Fruit fly (Drosophila melanogaster): ENCODE results near the gene CG10154.
A peak's percentile ranks its signal among the peaks of the same experiment; 100 is the strongest.

The CG10154 gene

DNA sequence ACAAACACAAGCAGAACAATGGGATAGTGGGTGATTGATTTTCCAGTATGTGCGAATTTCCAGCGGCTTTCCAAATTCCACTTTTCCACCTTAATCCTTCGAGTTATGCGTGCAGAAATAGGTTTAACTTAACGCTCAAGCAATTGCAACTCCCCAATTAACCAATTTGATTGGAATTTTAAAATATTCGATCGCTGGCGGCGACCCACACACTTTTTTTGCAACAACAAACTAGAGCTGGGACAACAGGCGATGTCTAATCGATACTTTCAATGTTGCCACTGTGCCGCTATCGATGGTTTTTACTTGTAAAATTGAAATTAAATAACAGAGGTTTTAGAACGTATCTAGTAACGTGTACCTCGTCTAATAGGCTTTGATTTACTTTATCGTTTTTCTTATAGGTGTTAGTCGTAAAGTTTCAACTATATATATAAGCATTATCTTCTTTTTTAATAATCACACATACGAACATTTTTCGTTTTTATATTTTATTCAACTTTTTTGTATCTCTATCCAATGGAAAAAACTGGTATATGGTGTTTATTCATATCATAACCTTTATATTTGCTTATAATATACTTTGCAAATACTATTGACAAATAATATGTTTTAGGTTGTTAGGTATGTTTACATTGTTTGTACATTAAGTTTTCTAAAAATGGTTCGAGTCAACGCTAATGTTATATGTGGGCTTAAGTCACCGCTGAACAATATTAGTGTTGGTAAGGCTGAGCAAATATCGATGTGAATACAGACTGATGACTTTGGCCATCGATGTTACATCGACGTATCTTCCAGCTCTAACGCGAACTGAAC is 49.3 kb upstream of the CG10154 start, which contains the start of the genes Abp1 and Tgi (continued):
- peak; percentile 64 for TF ChIP-seq hb (GFP tag; IDR thresholded peaks at IDR 0.05; ENCODE audit: partially characterized antibody)
- peak; percentile 16 for TF ChIP-seq HmgD (GFP tag; optimal IDR thresholded peaks at IDR 0.05)
- no peak for TF ChIP-seq eyg (GFP tag; optimal IDR thresholded peaks at IDR 0.05)
- TF ChIP-seq sima (GFP tag; optimal IDR thresholded peaks at IDR 0.05) = no peak
- peak; percentile 87 for TF ChIP-seq CG15514 (GFP tag; optimal IDR thresholded peaks at IDR 0.05)
- TF ChIP-seq cg (GFP tag; optimal IDR thresholded peaks at IDR 0.05) = peak; percentile 69
- TF ChIP-seq Hr51 (GFP tag; optimal IDR thresholded peaks at IDR 0.05) = peak in 1 of 2 experiments; percentile 40
- peak; percentile 31 for TF ChIP-seq CG17829 (tag; optimal IDR thresholded peaks at IDR 0.05)
- TF ChIP-seq CG8765 (GFP tag; IDR thresholded peaks at IDR 0.05) = no peak
- no peak for TF ChIP-seq CG3407 (GFP tag; optimal IDR thresholded peaks at IDR 0.05)
- TF ChIP-seq lab (GFP tag; optimal IDR thresholded peaks at IDR 0.05) = no peak
- no peak for TF ChIP-seq sens-2 (GFP tag; IDR thresholded peaks at IDR 0.05)
- TF ChIP-seq HmgZ (tag; optimal IDR thresholded peaks at IDR 0.05) = peak; percentile 78
- no peak for TF ChIP-seq C15 (GFP tag; IDR thresholded peaks at IDR 0.05)
- no peak for TF ChIP-seq yki (optimal IDR thresholded peaks at IDR 0.05)
- TF ChIP-seq CG9727 (GFP tag; optimal IDR thresholded peaks at IDR 0.05) = peak; percentile 6
- TF ChIP-seq ftz-f1 (GFP tag; optimal IDR thresholded peaks at IDR 0.05) = no peak
- TF ChIP-seq gro (GFP tag; optimal IDR thresholded peaks at IDR 0.05) = peak; percentile 36
- TF ChIP-seq CG13296 (GFP tag; optimal IDR thresholded peaks at IDR 0.05) = no peak
- TF ChIP-seq Gsc (GFP tag; IDR thresholded peaks at IDR 0.05) = no peak
- TF ChIP-seq twi (tag; optimal IDR thresholded peaks at IDR 0.05) = no peak
- TF ChIP-seq CG14014 (GFP tag; IDR thresholded peaks at IDR 0.05) = no peak
- TF ChIP-seq Gug (GFP tag; IDR thresholded peaks at IDR 0.05) = peak; percentile 12; the same call in 1 of the 4 replicates
- peak; percentile 16; the same call in 1 of the 2 replicates for TF ChIP-seq CG31441 (GFP tag; IDR thresholded peaks at IDR 0.05)
- no peak for TF ChIP-seq unpg (GFP tag; optimal IDR thresholded peaks at IDR 0.05)
- no peak for TF ChIP-seq chif (GFP tag; optimal IDR thresholded peaks at IDR 0.05)
- peak; percentile 92 for TF ChIP-seq Med (GFP tag)
- TF ChIP-seq pan (optimal IDR thresholded peaks at IDR 0.05) = no peak
- no peak for TF ChIP-seq pan (GFP tag; optimal IDR thresholded peaks at IDR 0.05 in 1 of 2, IDR thresholded peaks at IDR 0.05 in 1 of 2)
- TF ChIP-seq CG16779 (GFP tag; IDR thresholded peaks at IDR 0.05) = no peak
- peak; percentile 72 for TF ChIP-seq mam (GFP tag; optimal IDR thresholded peaks at IDR 0.05)
- no peak for TF ChIP-seq kah (GFP tag; optimal IDR thresholded peaks at IDR 0.05)
- TF ChIP-seq CG15011 (GFP tag; optimal IDR thresholded peaks at IDR 0.05) = no peak
- TF ChIP-seq CG6689 (GFP tag; IDR thresholded peaks at IDR 0.05) = no peak
- TF ChIP-seq Eip74EF (GFP tag; optimal IDR thresholded peaks at IDR 0.05) = no peak
- TF ChIP-seq Sry-δ (GFP tag; optimal IDR thresholded peaks at IDR 0.05) = peak; percentile 93
- no peak for TF ChIP-seq fd102C (GFP tag; optimal IDR thresholded peaks at IDR 0.05)
- no peak for TF ChIP-seq Six4 (GFP tag; optimal IDR thresholded peaks at IDR 0.05)
- TF ChIP-seq fru (optimal IDR thresholded peaks at IDR 0.05) = no peak
- no peak for TF ChIP-seq danr (GFP tag; IDR thresholded peaks at IDR 0.05)
- TF ChIP-seq CG1233 (GFP tag; optimal IDR thresholded peaks at IDR 0.05) = no peak
- TF ChIP-seq sc (optimal IDR thresholded peaks at IDR 0.05) = no peak
- TF ChIP-seq sc (GFP tag; optimal IDR thresholded peaks at IDR 0.05) = no peak
- peak; percentile 19 for TF ChIP-seq jumu (GFP tag; optimal IDR thresholded peaks at IDR 0.05)
- no peak for TF ChIP-seq cas (GFP tag; IDR thresholded peaks at IDR 0.05)
- TF ChIP-seq ap (GFP tag; IDR thresholded peaks at IDR 0.05) = no peak
- no peak for TF ChIP-seq D (optimal IDR thresholded peaks at IDR 0.05)
- no peak for TF ChIP-seq D (GFP tag; optimal IDR thresholded peaks at IDR 0.05)
- no peak for TF ChIP-seq Spps (tag; optimal IDR thresholded peaks at IDR 0.05)
- TF ChIP-seq CG14050 (GFP tag; IDR thresholded peaks at IDR 0.05) = no peak
- no peak for TF ChIP-seq h (optimal IDR thresholded peaks at IDR 0.05)
- TF ChIP-seq Scr (GFP tag; IDR thresholded peaks at IDR 0.05; ENCODE audit: partially characterized antibody) = peak; percentile 83
